Worm (Caenorhabditis elegans) whole organism, L1 larva: ENCODE measurements around the gene ttr-29.

ENCODE experiments used
- alr-1 ChIP-seq: fragments of 200-800 bp; sonication (Bioruptor generic); optimal IDR thresholded peaks from 2 replicates; lab custom pipeline; 2018; ENCODE audit warnings: borderline replicate concordance, mild to moderate bottlenecking, missing genetic modification characterization, missing compliant biosample characterization
- sptf-1 ChIP-seq: fragments of 150-350 bp; optimal IDR thresholded peaks from 2 replicates; lab custom pipeline; 2014; ENCODE audit warnings: missing biosample characterization, missing genetic modification characterization

- TF ChIP-seq sptf-1 (tag; lab: Kevin White, UChicago) (no peak), alr-1 (no peak)
Measured at ce11 chrV:12937098-12937497, 30.5 kb upstream of the ttr-29 start, which contains the start of gene T16G1.6.
